Fruit fly (Drosophila melanogaster) whole organism, embryonic: Measurements from ENCODE around the gene CG7231.

Source experiments
- CG17612 ChIP-seq: fragments of 200-800 bp; sonication (Bioruptor generic); IDR thresholded peaks from 2 replicates; pipeline ENCODE4 v1.3.6; 2022; ENCODE audit warnings: missing biosample characterization, missing genetic modification characterization
- CG5953 ChIP-seq: fragments of 200-800 bp; sonication (Bioruptor generic); IDR thresholded peaks from 2 replicates; pipeline ENCODE4 v1.3.6; 2022; ENCODE audit warnings: missing biosample characterization, missing genetic modification characterization
- CG8478 ChIP-seq: fragments of >200 bp; optimal IDR thresholded peaks from 2 replicates; lab custom pipeline; 2018
- Hmr ChIP-seq: fragments of 200-800 bp; sonication (Bioruptor generic); optimal IDR thresholded peaks from 3 replicates; lab custom pipeline; 2017; ENCODE audit warnings: mild to moderate bottlenecking, missing biosample characterization, missing genetic modification reagents, missing genetic modification characterization
- caup ChIP-seq: fragments of 200-800 bp; sonication (Bioruptor generic); optimal IDR thresholded peaks from 3 replicates; lab custom pipeline; 2017; ENCODE audit warnings: missing biosample characterization, mild to moderate bottlenecking, missing genetic modification characterization, moderate library complexity; ENCODE audit not compliant: severe bottlenecking
- da ChIP-seq: fragments of 200-800 bp; sonication (Bioruptor generic); optimal IDR thresholded peaks from 2 replicates; lab custom pipeline; 2016; ENCODE audit warnings: missing biosample characterization, missing genetic modification characterization
- danr ChIP-seq: fragments of 200-800 bp; sonication (Bioruptor generic); IDR thresholded peaks from 2 replicates; pipeline ENCODE4 v1.3.6; 2022; ENCODE audit warnings: missing biosample characterization, missing genetic modification characterization
- dm ChIP-seq: fragments of 200-800 bp; sonication (Bioruptor generic); optimal IDR thresholded peaks from 3 replicates; lab custom pipeline; 2016; ENCODE audit warnings: missing biosample characterization, missing genetic modification characterization
- dysf ChIP-seq: fragments of 200-800 bp; sonication (Bioruptor generic); IDR thresholded peaks from 3 replicates; pipeline ENCODE4 v1.3.6; 2022; ENCODE audit warnings: missing biosample characterization, missing genetic modification characterization
- eyg ChIP-seq: fragments of 200-800 bp; sonication (Bioruptor generic); optimal IDR thresholded peaks from 3 replicates; lab custom pipeline; 2016; ENCODE audit warnings: missing biosample characterization, missing genetic modification characterization
- lov ChIP-seq, 2 experiments: fragments of 200-800 bp in 1 of 2; fragments of >200 bp in 1 of 2; sonication (Bioruptor generic) in 1 of 2; IDR thresholded peaks in 1 of 2; optimal IDR thresholded peaks in 1 of 2; 2 replicates in 1 of 2; 3 replicates in 1 of 2; pipeline versions ENCODE4 v1.3.6 to Lab custom; 2017 to 2022; ENCODE audit warnings: missing biosample characterization in 1 of 2, missing genetic modification characterization in 1 of 2

- no peak for TF ChIP-seq CG5953 (GFP tag; lab: Robert Waterston, UW)
- TF ChIP-seq da (GFP tag; lab: Kevin White, UChicago), result no peak
- no peak for TF ChIP-seq caup (GFP tag; lab: Kevin White, UChicago)
- TF ChIP-seq lov (optimal IDR thresholded peaks at IDR 0.05; lab: Kevin White, UChicago), result no peak
- no peak for TF ChIP-seq lov (GFP tag; IDR thresholded peaks at IDR 0.05; lab: Robert Waterston, UW)
- TF ChIP-seq CG17612 (GFP tag; lab: Robert Waterston, UW), result no peak
- no peak for TF ChIP-seq dm (GFP tag; lab: Kevin White, UChicago)
- TF ChIP-seq eyg (GFP tag; lab: Kevin White, UChicago), result no peak
- no peak for TF ChIP-seq CG8478
- TF ChIP-seq dysf, result peak; percentile 52
- peak; percentile 16 for TF ChIP-seq Hmr (GFP tag; lab: Kevin White, UChicago)
- no peak for TF ChIP-seq danr (GFP tag; lab: Robert Waterston, UW)
These were observed 8.2 kb downstream of the CG7231 start for dm6 chr2L:7991951-7992350.
